Worm (Caenorhabditis elegans) whole organism, L2 larva: ENCODE measurements around the gene cank-26.

Experiments
- ama-1 ChIP-seq: fragments of 150-350 bp; optimal IDR thresholded peaks from 2 replicates; lab custom pipeline; 2018; ENCODE audit warnings: inconsistent platforms
- egl-27 ChIP-seq: sonication (generic microtip); optimal IDR thresholded peaks from 3 replicates; lab custom pipeline; 2017; ENCODE audit warnings: missing biosample characterization, missing genetic modification reagents, missing genetic modification characterization
- fos-1 ChIP-seq: fragments of 150-350 bp; optimal IDR thresholded peaks from 2 replicates; lab custom pipeline; 2014; ENCODE audit warnings: missing biosample characterization, missing genetic modification characterization
- lin-11 ChIP-seq: fragments of 150-350 bp; sonication (generic microtip); optimal IDR thresholded peaks from 2 replicates; lab custom pipeline; 2014; ENCODE audit warnings: missing biosample characterization, missing genetic modification characterization, inconsistent platforms, mixed read lengths
- lin-39 ChIP-seq: fragments of 150-350 bp; optimal IDR thresholded peaks from 2 replicates; lab custom pipeline; 2014; ENCODE audit warnings: missing biosample characterization, missing genetic modification reagents, missing genetic modification characterization
- mbf-1 ChIP-seq: sonication (generic microtip); optimal IDR thresholded peaks from 2 replicates; lab custom pipeline; 2017; ENCODE audit warnings: missing biosample characterization, missing genetic modification characterization
- mdl-1 ChIP-seq, 2 experiments: fragments of 150-350 bp in 1 of 2; sonication (generic microtip) in 1 of 2; optimal IDR thresholded peaks; 2 replicates each; lab custom pipeline; 2017; ENCODE audit warnings: missing biosample characterization in 2 of 2, missing genetic modification characterization in 2 of 2
- nhr-11 ChIP-seq: fragments of 150-350 bp; optimal IDR thresholded peaks from 2 replicates; lab custom pipeline; 2014; ENCODE audit warnings: missing biosample characterization, missing genetic modification characterization
- nhr-77 ChIP-seq: fragments of 150-350 bp; optimal IDR thresholded peaks from 2 replicates; lab custom pipeline; 2014; ENCODE audit warnings: missing biosample characterization, missing genetic modification characterization
- sma-9 ChIP-seq, 2 experiments: fragments of 150-350 bp in 1 of 2; sonication (generic microtip) in 1 of 2; optimal IDR thresholded peaks; 2 replicates each; lab custom pipeline; 2014 to 2016; ENCODE audit warnings: missing genetic modification characterization in 2 of 2, mild to moderate bottlenecking in 1 of 2, missing biosample characterization in 1 of 2, missing compliant biosample characterization in 1 of 2, missing genetic modification reagents in 1 of 2, moderate library complexity in 1 of 2
- unc-62 ChIP-seq: fragments of 150-350 bp; optimal IDR thresholded peaks from 2 replicates; lab custom pipeline; 2014; ENCODE audit warnings: missing biosample characterization, missing genetic modification reagents, missing genetic modification characterization

DNA sequence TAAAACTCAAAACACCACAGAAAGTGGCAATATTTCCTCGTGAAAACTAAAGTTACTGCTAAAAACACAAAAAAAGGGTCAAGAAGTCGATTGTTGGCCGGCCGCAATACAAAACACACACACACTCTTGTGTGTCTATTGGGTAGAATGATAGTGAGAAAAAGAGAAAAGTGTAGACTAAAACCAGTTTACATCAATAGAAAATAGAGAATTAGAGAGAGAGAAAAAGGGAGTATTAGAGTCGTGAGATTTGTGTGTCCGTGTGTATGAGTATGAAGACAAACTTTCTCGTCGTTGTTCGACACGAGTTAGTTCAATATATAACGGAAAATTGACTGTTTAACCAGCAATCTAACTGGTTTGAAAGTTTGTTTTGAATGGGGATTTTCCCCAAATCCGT is 45.4 kb downstream of the cank-26 start:
- no peak for TF ChIP-seq ama-1 (lab: Kevin White, UChicago)
- TF ChIP-seq sma-9 (GFP tag; optimal IDR thresholded peaks at IDR 0.05; lab: Kevin White, UChicago) = peak; percentile 56
- no peak for TF ChIP-seq sma-9 (tag; optimal IDR thresholded peaks at IDR 0.05; lab: Kevin White, UChicago)
- peak; percentile 67 for TF ChIP-seq fos-1 (tag; lab: Kevin White, UChicago)
- TF ChIP-seq mbf-1 (tag; lab: Kevin White, UChicago) = no peak
- no peak for TF ChIP-seq mdl-1 (tag; optimal IDR thresholded peaks at IDR 0.05; lab: Kevin White, UChicago)
- TF ChIP-seq nhr-77 (tag; lab: Kevin White, UChicago) = no peak
- TF ChIP-seq lin-39 (tag; lab: Kevin White, UChicago) = no peak
- no peak for TF ChIP-seq lin-11
- TF ChIP-seq nhr-11 (tag; lab: Kevin White, UChicago) = no peak
- no peak for TF ChIP-seq unc-62 (GFP tag; lab: Kevin White, UChicago)
- TF ChIP-seq egl-27 = no peak
